Worm (Caenorhabditis elegans) whole organism, L4 larva: ENCODE results near the gene F55G1.7.

Experiments used
- F49E8.2 ChIP-seq: sonication (generic microtip); optimal IDR thresholded peaks from 2 replicates; lab custom pipeline; 2016; ENCODE audit warnings: missing compliant biosample characterization, mild to moderate bottlenecking, missing genetic modification characterization, borderline replicate concordance
- T26A8.4 ChIP-seq: fragments of 200-800 bp; sonication (Bioruptor generic); IDR thresholded peaks from 2 replicates; pipeline ENCODE4 v1.3.6; 2022; ENCODE audit warnings: missing genetic modification characterization, missing compliant biosample characterization
- ctbp-1 ChIP-seq: fragments of 200-800 bp; sonication (Bioruptor generic); IDR thresholded peaks from 2 replicates; pipeline ENCODE4 v1.3.6; 2022; ENCODE audit warnings: missing genetic modification reagents, missing genetic modification characterization, missing compliant biosample characterization
- daf-19 ChIP-seq: fragments of 200-800 bp; sonication (Bioruptor generic); conservative IDR thresholded peaks from 2 replicates; pipeline ENCODE4 v1.3.6; 2022; ENCODE audit warnings: missing genetic modification characterization, missing compliant biosample characterization
- daf-8 ChIP-seq: fragments of 200-800 bp; sonication (Bioruptor generic); IDR thresholded peaks from 2 replicates; pipeline ENCODE4 v1.3.6; 2022; ENCODE audit warnings: missing genetic modification characterization, missing compliant biosample characterization
- lin-13 ChIP-seq: fragments of 150-350 bp; optimal IDR thresholded peaks from 2 replicates; lab custom pipeline; 2014; ENCODE audit warnings: missing biosample characterization, missing genetic modification reagents, missing genetic modification characterization
- lin-29 ChIP-seq: fragments of 200-800 bp; sonication (Bioruptor generic); IDR thresholded peaks from 2 replicates; pipeline ENCODE4 v1.3.6; 2022; ENCODE audit warnings: missing genetic modification reagents, missing genetic modification characterization, missing compliant biosample characterization
- mdl-1 ChIP-seq, 2 experiments: fragments of 150-350 bp in 1 of 2; sonication (generic microtip) in 1 of 2; optimal IDR thresholded peaks; 2 replicates each; lab custom pipeline; 2014 to 2017; ENCODE audit warnings: missing biosample characterization in 2 of 2, missing genetic modification characterization in 2 of 2
- mes-2 ChIP-seq: sonication (generic microtip); optimal IDR thresholded peaks from 2 replicates; lab custom pipeline; 2016; ENCODE audit warnings: missing genotype, mild to moderate bottlenecking, missing genetic modification characterization, missing compliant biosample characterization; ENCODE audit not compliant: poor library complexity, severe bottlenecking
- nhr-25 ChIP-seq: sonication (generic microtip); optimal IDR thresholded peaks from 2 replicates; lab custom pipeline; 2017; ENCODE audit warnings: missing genetic modification characterization, mild to moderate bottlenecking, missing compliant biosample characterization, antibody characterized with exemption, moderate library complexity, borderline replicate concordance; ENCODE audit not compliant: insufficient read depth
- nhr-6 ChIP-seq: fragments of 150-350 bp; optimal IDR thresholded peaks from 2 replicates; lab custom pipeline; 2014; ENCODE audit warnings: missing biosample characterization, missing genetic modification characterization
- nhr-76 ChIP-seq: fragments of 150-350 bp; optimal IDR thresholded peaks from 2 replicates; lab custom pipeline; 2014; ENCODE audit warnings: missing biosample characterization, missing genetic modification characterization
- snpc-4 ChIP-seq: fragments of 150-350 bp; optimal IDR thresholded peaks from 2 replicates; lab custom pipeline; 2014; ENCODE audit warnings: missing biosample characterization, missing genetic modification characterization

ce11 chrIV:7507305-7507704 lies 37.7 kb upstream of the F55G1.7 start:
- TF ChIP-seq T26A8.4 (GFP tag; lab: Robert Waterston, UW) (no peak), nhr-76 (tag; lab: Kevin White, UChicago) (no peak), mes-2 (tag; lab: Kevin White, UChicago) (no peak), nhr-25 (tag; lab: Kevin White, UChicago) (no peak), lin-29 (GFP tag; lab: Robert Waterston, UW) (no peak), snpc-4 (tag; lab: Kevin White, UChicago) (no peak), daf-19 (GFP tag; lab: Robert Waterston, UW) (no peak), lin-13 (GFP tag; lab: Kevin White, UChicago) (no peak), ctbp-1 (GFP tag; lab: Robert Waterston, UW) (no peak), daf-8 (GFP tag; lab: Robert Waterston, UW) (no peak), mdl-1 (tag; optimal IDR thresholded peaks at IDR 0.05; lab: Kevin White, UChicago) (peak in 1 of 2 experiments; percentile 48), F49E8.2 (tag; lab: Kevin White, UChicago) (no peak), nhr-6 (tag; lab: Kevin White, UChicago) (no peak)
